Worm (Caenorhabditis elegans): Measurements from ENCODE around the gene C15C8.8.

DNA sequence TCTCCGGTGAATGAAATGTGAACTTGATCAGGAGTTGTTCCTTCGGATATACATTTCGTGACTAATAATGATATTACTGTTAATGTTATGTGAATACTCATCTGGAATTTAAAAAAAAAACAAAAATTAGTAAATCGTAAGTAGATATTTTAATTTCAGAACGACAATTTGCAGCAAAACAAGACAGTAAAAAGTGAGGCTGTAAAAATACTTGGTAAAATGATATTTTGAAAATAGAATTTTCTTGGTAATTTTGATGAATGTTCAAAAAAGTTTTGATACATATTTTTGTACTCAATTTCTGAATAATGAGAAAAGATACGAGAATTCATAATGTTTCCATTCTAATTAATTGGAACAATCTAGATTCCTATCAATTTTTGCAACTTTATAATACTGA, 7.4 kb upstream of the C15C8.8 start, which contains the start of gene papl-1:
- TF ChIP-seq elt-3 (tag; optimal IDR thresholded peaks at IDR 0.05) = no peak
- TF ChIP-seq elt-1 (tag; optimal IDR thresholded peaks at IDR 0.05; ENCODE audit: borderline replicate concordance, insufficient read depth) = no peak

All from whole organism, mixed stage, embryonic.